Fruit fly (Drosophila melanogaster) whole organism, pupa: ENCODE data around the gene CG32280.

ENCODE experiments used
- CG15710 ChIP-seq: fragments of 200-800 bp; sonication (Bioruptor generic); optimal IDR thresholded peaks from 2 replicates; lab custom pipeline; 2018; ENCODE audit warnings: missing biosample characterization, mild to moderate bottlenecking, missing genetic modification characterization, moderate library complexity
- CG8159 ChIP-seq: fragments of 200-800 bp; sonication (Bioruptor generic); optimal IDR thresholded peaks from 3 replicates; lab custom pipeline; 2018; ENCODE audit warnings: missing biosample characterization, mild to moderate bottlenecking, missing genetic modification characterization, moderate library complexity
- EcR ChIP-seq: fragments of 200-800 bp; sonication (Bioruptor generic); optimal IDR thresholded peaks from 3 replicates; lab custom pipeline; 2019; ENCODE audit warnings: missing biosample characterization, missing genetic modification characterization, mild to moderate bottlenecking, moderate library complexity, missing genetic modification reagents
- Ets98B ChIP-seq: fragments of 200-800 bp; sonication (Bioruptor generic); IDR thresholded peaks from 2 replicates; pipeline ENCODE4 v1.3.6; 2022; ENCODE audit warnings: missing biosample characterization, missing genetic modification characterization
- Snoo ChIP-seq: fragments of 200-800 bp; sonication (Bioruptor generic); optimal IDR thresholded peaks from 3 replicates; lab custom pipeline; 2017; ENCODE audit warnings: missing biosample characterization, mild to moderate bottlenecking, missing genetic modification characterization, inconsistent platforms
- rn ChIP-seq: fragments of 200-800 bp; sonication (Bioruptor generic); IDR thresholded peaks from 2 replicates; pipeline ENCODE4 v1.3.6; 2022; ENCODE audit warnings: missing biosample characterization, missing genetic modification characterization

- TF ChIP-seq EcR (no peak), Snoo (tag; lab: Kevin White, UChicago) (no peak), Ets98B (no peak), rn (GFP tag; lab: Robert Waterston, UW) (no peak), CG8159 (tag; lab: Kevin White, UChicago) (no peak), CG15710 (tag; lab: Kevin White, UChicago) (no peak)
Observed at dm6 chr3L:3205349-3205748, 40.4 kb downstream of the CG32280 start, which contains the start of gene CG32277.
